Worm (Caenorhabditis elegans) whole organism, late embryonic: ENCODE data around the gene F53B3.6.

Source experiments
- C08G9.2 ChIP-seq: sonication (generic microtip); optimal IDR thresholded peaks from 2 replicates; lab custom pipeline; 2016; ENCODE audit warnings: mild to moderate bottlenecking, missing genetic modification characterization, moderate library complexity, missing compliant biosample characterization
- F13H6.1 ChIP-seq: sonication (generic microtip); optimal IDR thresholded peaks from 2 replicates; lab custom pipeline; 2016; ENCODE audit warnings: missing genetic modification characterization, missing compliant biosample characterization
- K09A11.1 ChIP-seq: sonication (generic microtip); optimal IDR thresholded peaks from 2 replicates; lab custom pipeline; 2017; ENCODE audit warnings: antibody characterized with exemption, mild to moderate bottlenecking, missing genetic modification characterization, missing compliant biosample characterization; ENCODE audit not compliant: insufficient read depth
- T23F11.4 ChIP-seq: fragments of 200-800 bp; sonication (Bioruptor generic); optimal IDR thresholded peaks from 2 replicates; lab custom pipeline; 2018; ENCODE audit warnings: mild to moderate bottlenecking, missing genetic modification characterization, missing compliant biosample characterization
- ahr-1 ChIP-seq: sonication (generic microtip); optimal IDR thresholded peaks from 2 replicates; lab custom pipeline; 2016; ENCODE audit warnings: missing genetic modification characterization, missing compliant biosample characterization
- ama-1 ChIP-seq: fragments of 150-350 bp; optimal IDR thresholded peaks from 2 replicates; lab custom pipeline; 2014
- ceh-14 ChIP-seq: sonication (generic microtip); optimal IDR thresholded peaks from 2 replicates; lab custom pipeline; 2016; ENCODE audit warnings: missing genotype, missing genetic modification characterization, missing compliant biosample characterization
- ceh-19 ChIP-seq: fragments of 200-800 bp; sonication (Bioruptor generic); optimal IDR thresholded peaks from 2 replicates; lab custom pipeline; 2018; ENCODE audit warnings: mild to moderate bottlenecking, missing genetic modification characterization, missing compliant biosample characterization
- ceh-2 ChIP-seq: sonication (generic microtip); optimal IDR thresholded peaks from 2 replicates; lab custom pipeline; 2016; ENCODE audit warnings: missing genotype, missing genetic modification characterization, missing compliant biosample characterization
- ceh-24 ChIP-seq: sonication (generic microtip); optimal IDR thresholded peaks from 2 replicates; lab custom pipeline; 2016; ENCODE audit warnings: mild to moderate bottlenecking, missing genetic modification characterization, missing compliant biosample characterization
- ceh-31 ChIP-seq: sonication (generic microtip); optimal IDR thresholded peaks from 2 replicates; lab custom pipeline; 2016; ENCODE audit warnings: missing genetic modification characterization, missing compliant biosample characterization
- ceh-34 ChIP-seq: sonication (generic microtip); optimal IDR thresholded peaks from 2 replicates; lab custom pipeline; 2016; ENCODE audit warnings: mild to moderate bottlenecking, missing genetic modification characterization, missing compliant biosample characterization
- ceh-48 ChIP-seq: sonication (generic microtip); optimal IDR thresholded peaks from 2 replicates; lab custom pipeline; 2016; ENCODE audit warnings: missing genetic modification characterization, inconsistent platforms, missing compliant biosample characterization
- ceh-9 ChIP-seq: sonication (generic microtip); optimal IDR thresholded peaks from 2 replicates; lab custom pipeline; 2016; ENCODE audit warnings: mild to moderate bottlenecking, missing genetic modification characterization, inconsistent platforms, missing compliant biosample characterization
- che-1 ChIP-seq: sonication (generic microtip); optimal IDR thresholded peaks from 2 replicates; lab custom pipeline; 2016; ENCODE audit warnings: mild to moderate bottlenecking, missing genetic modification characterization, missing compliant biosample characterization
- dmd-4 ChIP-seq: sonication (generic microtip); optimal IDR thresholded peaks from 2 replicates; lab custom pipeline; 2016; ENCODE audit warnings: borderline replicate concordance, missing genetic modification characterization, missing compliant biosample characterization
- elt-2 ChIP-seq: sonication (generic microtip); optimal IDR thresholded peaks from 2 replicates; lab custom pipeline; 2016; ENCODE audit warnings: missing genetic modification reagents, missing genetic modification characterization, missing compliant biosample characterization
- elt-4 ChIP-seq: sonication (generic microtip); optimal IDR thresholded peaks from 2 replicates; lab custom pipeline; 2016; ENCODE audit warnings: missing genetic modification characterization, missing compliant biosample characterization
- ets-4 ChIP-seq: sonication (generic microtip); optimal IDR thresholded peaks from 2 replicates; lab custom pipeline; 2016; ENCODE audit warnings: missing genetic modification characterization, missing compliant biosample characterization
- fax-1 ChIP-seq: sonication (generic microtip); optimal IDR thresholded peaks from 2 replicates; lab custom pipeline; 2016; ENCODE audit warnings: missing genotype, missing genetic modification characterization, missing compliant biosample characterization
- fkh-6 ChIP-seq: sonication (generic microtip); optimal IDR thresholded peaks from 2 replicates; lab custom pipeline; 2016; ENCODE audit warnings: missing genetic modification characterization, missing compliant biosample characterization
- gmeb-2 ChIP-seq: sonication (generic microtip); optimal IDR thresholded peaks from 2 replicates; lab custom pipeline; 2016; ENCODE audit warnings: missing genetic modification characterization, inconsistent platforms, missing compliant biosample characterization
- hlh-13 ChIP-seq: fragments of 200-800 bp; sonication (Bioruptor generic); optimal IDR thresholded peaks from 2 replicates; lab custom pipeline; 2018; ENCODE audit warnings: mild to moderate bottlenecking, missing genetic modification characterization, missing compliant biosample characterization
- hlh-30 ChIP-seq: sonication (generic microtip); optimal IDR thresholded peaks from 2 replicates; lab custom pipeline; 2017; ENCODE audit warnings: antibody characterized with exemption, missing genetic modification characterization, missing compliant biosample characterization; ENCODE audit not compliant: insufficient read depth
- hlh-6 ChIP-seq: sonication (generic microtip); optimal IDR thresholded peaks from 2 replicates; lab custom pipeline; 2016; ENCODE audit warnings: missing genotype, missing genetic modification characterization, missing compliant biosample characterization
- lim-6 ChIP-seq: sonication (generic microtip); optimal IDR thresholded peaks from 2 replicates; lab custom pipeline; 2016; ENCODE audit warnings: missing genetic modification characterization, missing compliant biosample characterization
- madf-2 ChIP-seq: sonication (generic microtip); optimal IDR thresholded peaks from 2 replicates; lab custom pipeline; 2017; ENCODE audit warnings: missing genetic modification characterization, missing compliant biosample characterization
- mec-3 ChIP-seq: sonication (generic microtip); optimal IDR thresholded peaks from 2 replicates; lab custom pipeline; 2016; ENCODE audit warnings: borderline replicate concordance, missing genetic modification characterization, missing compliant biosample characterization
- nfya-1 ChIP-seq: sonication (generic microtip); optimal IDR thresholded peaks from 2 replicates; lab custom pipeline; 2017; ENCODE audit warnings: missing genetic modification characterization, mild to moderate bottlenecking, missing compliant biosample characterization, antibody characterized with exemption, moderate library complexity
- nhr-11 ChIP-seq: fragments of 150-350 bp; optimal IDR thresholded peaks from 2 replicates; lab custom pipeline; 2014; ENCODE audit warnings: missing biosample characterization, missing genetic modification characterization
- pag-3 ChIP-seq: sonication (generic microtip); optimal IDR thresholded peaks from 2 replicates; lab custom pipeline; 2016; ENCODE audit warnings: missing compliant biosample characterization, missing genetic modification characterization, borderline replicate concordance
- pat-9 ChIP-seq: fragments of 200-800 bp; sonication (Bioruptor generic); optimal IDR thresholded peaks from 2 replicates; lab custom pipeline; 2018; ENCODE audit warnings: mild to moderate bottlenecking, missing genetic modification characterization, moderate library complexity, missing compliant biosample characterization
- pax-1 ChIP-seq: fragments of 150-350 bp; optimal IDR thresholded peaks from 2 replicates; lab custom pipeline; 2014; ENCODE audit warnings: missing biosample characterization, missing genetic modification characterization
- pha-4 ChIP-seq: fragments of 150-350 bp; optimal IDR thresholded peaks from 2 replicates; lab custom pipeline; 2018; ENCODE audit warnings: missing biosample characterization, missing genetic modification reagents, missing genetic modification characterization
- pqm-1 ChIP-seq: sonication (generic microtip); optimal IDR thresholded peaks from 2 replicates; lab custom pipeline; 2016; ENCODE audit warnings: missing genetic modification characterization, missing compliant biosample characterization
- pros-1 ChIP-seq: fragments of 150-350 bp; optimal IDR thresholded peaks from 2 replicates; lab custom pipeline; 2014; ENCODE audit warnings: missing biosample characterization, missing genetic modification reagents, missing genetic modification characterization
- ref-2 ChIP-seq: sonication (generic microtip); optimal IDR thresholded peaks from 2 replicates; lab custom pipeline; 2016; ENCODE audit warnings: missing genetic modification characterization, missing compliant biosample characterization
- rnt-1 ChIP-seq: sonication (generic microtip); optimal IDR thresholded peaks from 2 replicates; lab custom pipeline; 2016; ENCODE audit warnings: missing genetic modification characterization, missing compliant biosample characterization
- sox-2 ChIP-seq: fragments of 200-800 bp; sonication (Bioruptor generic); IDR thresholded peaks from 2 replicates; pipeline ENCODE4 v1.3.6; 2022; ENCODE audit warnings: missing genetic modification reagents, missing genetic modification characterization, missing compliant biosample characterization
- syd-9 ChIP-seq: sonication (generic microtip); optimal IDR thresholded peaks from 2 replicates; lab custom pipeline; 2016; ENCODE audit warnings: mild to moderate bottlenecking, missing genetic modification characterization, moderate library complexity, missing compliant biosample characterization
- tbx-2 ChIP-seq: sonication (generic microtip); optimal IDR thresholded peaks from 2 replicates; lab custom pipeline; 2016; ENCODE audit warnings: missing genetic modification characterization, missing compliant biosample characterization
- ttx-3 ChIP-seq: sonication (generic microtip); optimal IDR thresholded peaks from 2 replicates; lab custom pipeline; 2016; ENCODE audit warnings: missing genetic modification reagents, missing genetic modification characterization, missing compliant biosample characterization
- unc-3 ChIP-seq, 2 experiments: fragments of 200-800 bp in 1 of 2; sonication (Bioruptor generic) in 1 of 2; sonication (generic microtip) in 1 of 2; conservative IDR thresholded peaks in 1 of 2; optimal IDR thresholded peaks in 1 of 2; 2 replicates each; pipeline versions ENCODE4 v1.3.6 to Lab custom; 2016 to 2022; ENCODE audit warnings: missing compliant biosample characterization in 2 of 2, missing genetic modification characterization in 2 of 2, missing genetic modification reagents in 1 of 2
- unc-42 ChIP-seq: sonication (generic microtip); optimal IDR thresholded peaks from 2 replicates; lab custom pipeline; 2016; ENCODE audit warnings: missing genotype, missing genetic modification characterization, missing compliant biosample characterization
- zip-5 ChIP-seq: sonication (generic microtip); optimal IDR thresholded peaks from 2 replicates; lab custom pipeline; 2016; ENCODE audit warnings: missing genetic modification characterization, missing compliant biosample characterization
- ztf-16 ChIP-seq: sonication (generic microtip); optimal IDR thresholded peaks from 2 replicates; lab custom pipeline; 2017; ENCODE audit warnings: missing genetic modification characterization, missing compliant biosample characterization

F53B3.6 gene

DNA sequence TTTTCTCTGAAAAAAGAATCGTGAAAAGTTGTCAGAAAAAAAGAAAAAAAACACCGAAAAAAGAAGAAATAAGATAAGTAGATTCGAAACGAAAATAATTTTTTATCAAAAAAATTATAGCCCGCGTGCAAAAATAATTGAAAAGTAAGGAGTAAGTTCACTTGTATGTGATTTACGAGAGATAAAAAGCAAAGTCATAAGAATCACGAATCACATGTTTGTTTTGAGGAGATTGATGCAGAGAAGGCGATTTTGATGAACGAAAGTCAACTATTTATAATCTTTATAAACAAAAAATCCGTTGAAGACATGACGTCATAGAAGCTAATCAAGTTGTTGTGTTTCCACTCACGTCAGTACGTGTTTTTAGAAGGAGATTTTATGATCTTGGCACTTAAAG lies 23.7 kb upstream of the F53B3.6 start, which contains the start of gene Y71H10B.1:
Y71H10B.1 (minus strand) TSS at position 6 of the 400 bp plus-strand sequence.
- TF ChIP-seq elt-4 (no peak), elt-2 (tag; lab: Kevin White, UChicago) (no peak), ztf-16 (tag; lab: Kevin White, UChicago) (no peak), mec-3 (no peak), ceh-2 (tag; lab: Kevin White, UChicago) (no peak), hlh-6 (tag; lab: Kevin White, UChicago) (no peak), sox-2 (GFP tag; lab: Robert Waterston, UW) (no peak), unc-42 (tag; lab: Kevin White, UChicago) (no peak), F13H6.1 (tag; lab: Kevin White, UChicago) (no peak), ahr-1 (tag; lab: Kevin White, UChicago) (no peak), ceh-31 (no peak), fkh-6 (tag; lab: Kevin White, UChicago) (no peak), ceh-14 (no peak)

DNA sequence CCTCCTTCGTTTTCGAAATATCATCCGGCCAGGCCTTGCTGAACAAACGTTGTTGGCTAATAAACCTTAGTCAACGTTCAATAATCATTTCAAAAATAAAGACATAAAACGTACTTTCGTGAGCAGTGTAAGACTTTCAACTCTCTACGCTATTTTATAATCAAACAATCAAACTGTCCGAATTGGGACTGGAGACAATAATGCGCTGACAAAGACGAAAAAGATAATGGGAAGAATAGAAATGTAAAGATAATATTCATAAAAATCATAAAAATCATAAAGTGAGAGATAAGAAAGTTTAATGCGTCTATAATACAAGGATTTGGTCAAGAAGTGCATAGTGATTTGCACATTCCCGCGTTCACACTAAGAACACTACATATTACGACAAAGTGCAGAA lies 22.3 kb upstream of the F53B3.6 start:
- TF ChIP-seq elt-2 (tag; lab: Kevin White, UChicago), result peak; percentile 35
- TF ChIP-seq tbx-2 (tag; lab: Kevin White, UChicago), result no peak

DNA sequence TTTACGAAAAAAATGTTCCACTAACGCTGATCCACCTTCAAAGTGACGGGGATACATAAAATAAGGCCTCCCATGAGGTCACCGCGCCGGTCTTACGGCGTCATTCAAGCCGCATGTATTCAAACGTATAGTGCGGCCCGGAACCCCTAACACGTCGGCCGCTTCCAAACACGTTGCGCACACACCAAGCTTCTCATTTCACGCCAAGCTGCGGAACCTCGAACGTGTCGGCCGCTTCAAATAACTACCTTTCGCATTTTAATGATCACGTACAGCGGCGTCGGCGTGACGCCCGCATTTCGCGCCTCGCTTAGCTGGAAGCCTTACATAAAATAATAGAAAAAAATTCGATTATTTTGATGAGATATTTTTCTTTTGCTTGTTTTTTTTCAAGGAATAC lies 20.5 kb upstream of the F53B3.6 start:
- TF ChIP-seq ceh-31 (no peak), elt-4 (no peak), C08G9.2 (tag; lab: Kevin White, UChicago) (no peak), ttx-3 (no peak), syd-9 (no peak), ets-4 (tag; lab: Kevin White, UChicago) (no peak), ceh-24 (tag; lab: Kevin White, UChicago) (no peak), ceh-9 (no peak), dmd-4 (tag; lab: Kevin White, UChicago) (no peak), unc-42 (tag; lab: Kevin White, UChicago) (no peak), ama-1 (lab: Kevin White, UChicago) (no peak), pha-4 (no peak), K09A11.1 (no peak), gmeb-2 (tag; lab: Kevin White, UChicago) (no peak), nfya-1 (no peak), madf-2 (no peak)

DNA sequence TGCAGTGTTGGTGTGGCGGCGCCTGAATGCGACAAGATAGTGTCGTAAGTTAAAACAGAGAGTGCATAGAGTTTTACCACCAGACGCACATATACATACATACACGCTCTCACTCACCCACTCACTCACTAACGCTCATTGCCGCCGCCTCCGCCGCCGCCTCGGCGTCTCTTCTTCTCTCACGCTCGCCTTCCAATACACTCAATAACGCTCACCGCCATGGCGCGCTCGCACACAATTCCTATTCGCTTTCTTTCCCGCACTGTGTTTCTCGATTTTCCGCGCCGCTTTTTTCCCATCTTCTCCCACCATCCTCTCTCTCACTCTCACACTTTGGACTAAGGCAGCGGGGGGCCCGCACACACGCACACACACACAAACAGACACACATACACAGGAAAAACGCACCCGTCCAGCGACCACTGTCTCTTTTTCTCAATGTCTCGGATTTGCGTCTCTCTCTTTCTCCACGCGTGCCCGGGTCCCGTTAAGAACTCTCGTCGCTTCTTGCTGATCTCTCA lies 11.6 kb upstream of the F53B3.6 start, which contains the start of gene kin-29:
kin-29 (minus strand) TSS at position 51 of the 521 bp plus-strand sequence.
- TF ChIP-seq elt-4, result no peak
- TF ChIP-seq unc-3 (GFP tag; conservative IDR thresholded peaks at IDR 0.05; lab: Robert Waterston, UW), result no peak
- peak; percentile 53 for TF ChIP-seq unc-3 (tag; optimal IDR thresholded peaks at IDR 0.05; lab: Kevin White, UChicago)
- peak; percentile 69 for TF ChIP-seq pag-3 (tag; lab: Kevin White, UChicago)
- peak; percentile 44 for TF ChIP-seq che-1
- TF ChIP-seq fkh-6 (tag; lab: Kevin White, UChicago), result no peak
- peak; percentile 65 for TF ChIP-seq dmd-4 (tag; lab: Kevin White, UChicago)
- TF ChIP-seq F13H6.1 (tag; lab: Kevin White, UChicago), result peak; percentile 81
- TF ChIP-seq ceh-19 (GFP tag; lab: Kevin White, UChicago), result peak; percentile 80
- TF ChIP-seq pros-1, result peak; percentile 85
- peak; percentile 89 for TF ChIP-seq nfya-1
- peak; percentile 57 for TF ChIP-seq madf-2
- no peak for TF ChIP-seq hlh-13
- peak; percentile 68 for TF ChIP-seq fax-1 (tag; lab: Kevin White, UChicago)
- peak; percentile 20 for TF ChIP-seq zip-5 (tag; lab: Kevin White, UChicago)
- TF ChIP-seq ceh-48, result peak; percentile 13
- TF ChIP-seq sox-2 (GFP tag; lab: Robert Waterston, UW), result peak; percentile 1; the same call in 1 of the 2 replicates
- peak; percentile 45 for TF ChIP-seq lim-6
- peak; percentile 78 for TF ChIP-seq hlh-6 (tag; lab: Kevin White, UChicago)
- TF ChIP-seq rnt-1 (tag; lab: Kevin White, UChicago), result peak; percentile 91
- no peak for TF ChIP-seq pax-1 (tag; lab: Kevin White, UChicago)
- TF ChIP-seq pat-9 (tag; lab: Kevin White, UChicago), result peak; percentile 62
- peak; percentile 22 for TF ChIP-seq T23F11.4 (GFP tag; lab: Kevin White, UChicago)
- peak; percentile 86 for TF ChIP-seq ref-2 (tag; lab: Kevin White, UChicago)
- TF ChIP-seq hlh-30 (tag; lab: Kevin White, UChicago), result peak; percentile 46
- peak; percentile 96 for TF ChIP-seq ceh-34 (tag; lab: Kevin White, UChicago)
- TF ChIP-seq pqm-1, result peak; percentile 74
- peak; percentile 50 for TF ChIP-seq mec-3
- TF ChIP-seq tbx-2 (tag; lab: Kevin White, UChicago), result peak; percentile 95
- no peak for TF ChIP-seq nhr-11 (tag; lab: Kevin White, UChicago)
